Worm (Caenorhabditis elegans): ENCODE measurements around the gene lit-1.

ce11 chrIII:13684236-13684635 lies 17.6 kb upstream of the lit-1 start:
- TF ChIP-seq lsy-2 (tag; optimal IDR thresholded peaks at IDR 0.05) (no peak), mep-1 (tag; optimal IDR thresholded peaks at IDR 0.05) (no peak)

All from whole organism, mixed stage, embryonic.